Worm (Caenorhabditis elegans) whole organism, late embryonic: ENCODE measurements around the gene C18B12.4.

Experiments
- Y22D7AL.16 ChIP-seq: sonication (generic microtip); optimal IDR thresholded peaks from 2 replicates; lab custom pipeline; 2016; ENCODE audit warnings: missing genetic modification characterization, missing compliant biosample characterization
- ceh-24 ChIP-seq: sonication (generic microtip); optimal IDR thresholded peaks from 2 replicates; lab custom pipeline; 2016; ENCODE audit warnings: mild to moderate bottlenecking, missing genetic modification characterization, missing compliant biosample characterization
- ceh-6 ChIP-seq: fragments of 200-800 bp; sonication (Bioruptor generic); optimal IDR thresholded peaks from 2 replicates; lab custom pipeline; 2018; ENCODE audit warnings: mild to moderate bottlenecking, missing genetic modification characterization, missing compliant biosample characterization
- ets-4 ChIP-seq: sonication (generic microtip); optimal IDR thresholded peaks from 2 replicates; lab custom pipeline; 2016; ENCODE audit warnings: missing genetic modification characterization, missing compliant biosample characterization
- fkh-10 ChIP-seq: fragments of 150-350 bp; optimal IDR thresholded peaks from 2 replicates; lab custom pipeline; 2014; ENCODE audit warnings: missing biosample characterization, missing genetic modification reagents, missing genetic modification characterization
- nhr-11 ChIP-seq: fragments of 150-350 bp; optimal IDR thresholded peaks from 2 replicates; lab custom pipeline; 2014; ENCODE audit warnings: missing biosample characterization, missing genetic modification characterization
- pat-9 ChIP-seq: fragments of 200-800 bp; sonication (Bioruptor generic); optimal IDR thresholded peaks from 2 replicates; lab custom pipeline; 2018; ENCODE audit warnings: mild to moderate bottlenecking, missing genetic modification characterization, moderate library complexity, missing compliant biosample characterization
- pax-1 ChIP-seq: fragments of 150-350 bp; optimal IDR thresholded peaks from 2 replicates; lab custom pipeline; 2014; ENCODE audit warnings: missing biosample characterization, missing genetic modification characterization
- sox-2 ChIP-seq: fragments of 200-800 bp; sonication (Bioruptor generic); IDR thresholded peaks from 2 replicates; pipeline ENCODE4 v1.3.6; 2022; ENCODE audit warnings: missing genetic modification reagents, missing genetic modification characterization, missing compliant biosample characterization

- TF ChIP-seq pax-1 (tag; lab: Kevin White, UChicago) (no peak), ceh-6 (GFP tag; lab: Kevin White, UChicago) (no peak), ceh-24 (tag; lab: Kevin White, UChicago) (no peak), ets-4 (tag; lab: Kevin White, UChicago) (no peak), Y22D7AL.16 (tag; lab: Kevin White, UChicago) (no peak), pat-9 (tag; lab: Kevin White, UChicago) (no peak), fkh-10 (GFP tag; lab: Kevin White, UChicago) (no peak), nhr-11 (tag; lab: Kevin White, UChicago) (no peak), sox-2 (GFP tag; lab: Robert Waterston, UW) (no peak)
Observed at ce11 chrX:15035748-15036147, 4.7 kb downstream of the C18B12.4 start.
